Fruit fly (Drosophila melanogaster) whole organism, embryonic: ENCODE data around the gene uncNacbeta.

Source experiments
- CG10147 ChIP-seq: fragments of 200-800 bp; sonication (Bioruptor generic); optimal IDR thresholded peaks from 2 replicates; lab custom pipeline; 2019; ENCODE audit warnings: missing biosample characterization, mild to moderate bottlenecking, missing genetic modification characterization, moderate library complexity
- CG1233 ChIP-seq: fragments of 200-800 bp; sonication (Bioruptor generic); optimal IDR thresholded peaks from 4 replicates; lab custom pipeline; 2018; ENCODE audit warnings: missing biosample characterization, mild to moderate bottlenecking, missing genetic modification characterization
- CG12769 ChIP-seq: fragments of 200-800 bp; sonication (Bioruptor generic); optimal IDR thresholded peaks from 2 replicates; lab custom pipeline; 2019; ENCODE audit warnings: missing biosample characterization, mild to moderate bottlenecking, missing genetic modification characterization, moderate library complexity
- CG13123 ChIP-seq: fragments of 200-800 bp; sonication (Bioruptor generic); optimal IDR thresholded peaks from 2 replicates; lab custom pipeline; 2016; ENCODE audit warnings: missing biosample characterization, missing genetic modification characterization
- CG13287 ChIP-seq: fragments of 200-800 bp; sonication (Bioruptor generic); IDR thresholded peaks from 2 replicates; pipeline ENCODE4 v1.3.6; 2022; ENCODE audit warnings: missing biosample characterization, missing genetic modification characterization; ENCODE audit not compliant: partially characterized antibody
- CG15269 ChIP-seq: fragments of 200-800 bp; sonication (Bioruptor generic); optimal IDR thresholded peaks from 2 replicates; lab custom pipeline; 2018; ENCODE audit warnings: missing biosample characterization, mild to moderate bottlenecking, missing genetic modification characterization, moderate library complexity
- CG16779 ChIP-seq: fragments of 200-800 bp; sonication (Bioruptor generic); IDR thresholded peaks from 2 replicates; pipeline ENCODE4 v1.3.6; 2022; ENCODE audit warnings: missing biosample characterization, missing genetic modification characterization
- CG17328 ChIP-seq: fragments of 200-800 bp; sonication (Bioruptor generic); IDR thresholded peaks from 2 replicates; pipeline ENCODE4 v1.3.6; 2022; ENCODE audit warnings: missing biosample characterization, missing genetic modification characterization
- CG2889 ChIP-seq: fragments of 200-800 bp; sonication (Bioruptor generic); IDR thresholded peaks from 3 replicates; pipeline ENCODE4 v1.3.6; 2022; ENCODE audit warnings: missing biosample characterization, missing genetic modification characterization
- CG30431 ChIP-seq: fragments of 200-800 bp; sonication (Bioruptor generic); optimal IDR thresholded peaks from 2 replicates; lab custom pipeline; 2017; ENCODE audit warnings: missing biosample characterization, missing genetic modification characterization
- CG31224 ChIP-seq: fragments of 200-800 bp; sonication (Bioruptor generic); IDR thresholded peaks from 2 replicates; pipeline ENCODE4 v1.3.6; 2022; ENCODE audit warnings: missing biosample characterization, missing genetic modification characterization
- CG3163 ChIP-seq: fragments of 200-800 bp; sonication (Bioruptor generic); optimal IDR thresholded peaks from 3 replicates; lab custom pipeline; 2016; ENCODE audit warnings: missing biosample characterization, missing genetic modification characterization
- CG32767 ChIP-seq: fragments of 200-800 bp; sonication (Bioruptor generic); IDR thresholded peaks from 2 replicates; pipeline ENCODE4 v1.3.6; 2022; ENCODE audit warnings: missing biosample characterization, missing genetic modification characterization
- CG4360 ChIP-seq: fragments of 200-800 bp; sonication (Bioruptor generic); IDR thresholded peaks from 2 replicates; pipeline ENCODE4 v1.3.6; 2022; ENCODE audit warnings: missing biosample characterization, missing genetic modification characterization
- CG5180 ChIP-seq: fragments of 200-800 bp; sonication (Bioruptor generic); optimal IDR thresholded peaks from 3 replicates; lab custom pipeline; 2017; ENCODE audit warnings: missing biosample characterization, missing genetic modification characterization, mild to moderate bottlenecking, moderate library complexity, missing genetic modification reagents
- CG6765 ChIP-seq: fragments of 200-800 bp; sonication (Bioruptor generic); optimal IDR thresholded peaks from 3 replicates; lab custom pipeline; 2017; ENCODE audit warnings: missing biosample characterization, mild to moderate bottlenecking, missing genetic modification characterization
- CG7271 ChIP-seq: fragments of 200-800 bp; sonication (Bioruptor generic); optimal IDR thresholded peaks from 2 replicates; lab custom pipeline; 2018; ENCODE audit warnings: missing biosample characterization, mild to moderate bottlenecking, missing genetic modification characterization, moderate library complexity
- CHES-1-like ChIP-seq: fragments of 200-800 bp; sonication (Bioruptor generic); optimal IDR thresholded peaks from 2 replicates; lab custom pipeline; 2016; ENCODE audit warnings: missing biosample characterization, missing genetic modification characterization
- D19B ChIP-seq: fragments of 200-800 bp; sonication (Bioruptor generic); optimal IDR thresholded peaks from 2 replicates; lab custom pipeline; 2017; ENCODE audit warnings: missing biosample characterization, mild to moderate bottlenecking, missing genetic modification characterization
- Dad ChIP-seq: fragments of 200-800 bp; sonication (Bioruptor generic); optimal IDR thresholded peaks from 3 replicates; lab custom pipeline; 2016; ENCODE audit warnings: missing biosample characterization, missing genetic modification characterization
- Elba2 ChIP-seq: fragments of 200-800 bp; sonication (Bioruptor generic); optimal IDR thresholded peaks from 3 replicates; lab custom pipeline; 2016; ENCODE audit warnings: missing biosample characterization, missing genetic modification characterization
- Gug ChIP-seq: fragments of 200-800 bp; sonication (Bioruptor generic); IDR thresholded peaks from 4 replicates; pipeline ENCODE4 v1.3.6; 2022; ENCODE audit warnings: missing biosample characterization, missing genetic modification characterization
- HLH54F ChIP-seq: fragments of 200-800 bp; sonication (Bioruptor generic); optimal IDR thresholded peaks from 3 replicates; lab custom pipeline; 2016; ENCODE audit warnings: missing biosample characterization, missing genetic modification characterization
- Hmx ChIP-seq: fragments of 200-800 bp; sonication (Bioruptor generic); optimal IDR thresholded peaks from 2 replicates; lab custom pipeline; 2016; ENCODE audit warnings: missing biosample characterization, missing genetic modification characterization
- MESR4 ChIP-seq: fragments of 200-800 bp; sonication (Bioruptor generic); optimal IDR thresholded peaks from 2 replicates; lab custom pipeline; 2018; ENCODE audit warnings: missing biosample characterization, mild to moderate bottlenecking, missing genetic modification characterization, moderate library complexity
- Nf-YA ChIP-seq: fragments of 200-800 bp; sonication (Bioruptor generic); IDR thresholded peaks from 2 replicates; pipeline ENCODE4 v1.3.6; 2022; ENCODE audit warnings: missing biosample characterization, missing genetic modification characterization
- NfI ChIP-seq: fragments of 200-800 bp; sonication (Bioruptor generic); optimal IDR thresholded peaks from 3 replicates; lab custom pipeline; 2018; ENCODE audit warnings: missing biosample characterization, mild to moderate bottlenecking, missing genetic modification characterization, moderate library complexity
- Sin3A ChIP-seq: fragments of >200 bp; optimal IDR thresholded peaks from 2 replicates; lab custom pipeline; 2018
- Stat92E ChIP-seq, 3 experiments: fragments of >200 bp in 2 of 3; fragments of 200-800 bp in 1 of 3; sonication (Bioruptor generic) in 1 of 3; optimal IDR thresholded peaks; 2 replicates each; lab custom pipeline; 2017 to 2019; ENCODE audit warnings: missing biosample characterization in 3 of 3, missing genetic modification characterization in 3 of 3, mild to moderate bottlenecking in 1 of 3, moderate library complexity in 1 of 3
- TFAM ChIP-seq: fragments of 200-800 bp; sonication (Bioruptor generic); optimal IDR thresholded peaks from 2 replicates; lab custom pipeline; 2017; ENCODE audit warnings: missing biosample characterization, missing genetic modification characterization, inconsistent platforms
- amos ChIP-seq: fragments of 200-800 bp; sonication (Bioruptor generic); IDR thresholded peaks from 2 replicates; pipeline ENCODE4 v1.3.6; 2022; ENCODE audit warnings: missing biosample characterization, missing genetic modification characterization; ENCODE audit not compliant: partially characterized antibody
- btn ChIP-seq: fragments of 200-800 bp; sonication (Bioruptor generic); optimal IDR thresholded peaks from 2 replicates; lab custom pipeline; 2016; ENCODE audit warnings: missing biosample characterization, missing genetic modification characterization
- dmrt11E ChIP-seq: fragments of 200-800 bp; sonication (Bioruptor generic); optimal IDR thresholded peaks from 3 replicates; lab custom pipeline; 2018; ENCODE audit warnings: missing biosample characterization, mild to moderate bottlenecking, missing genetic modification characterization, moderate library complexity
- ewg ChIP-seq: fragments of 200-800 bp; sonication (Bioruptor generic); optimal IDR thresholded peaks from 3 replicates; lab custom pipeline; 2017; ENCODE audit warnings: mild to moderate bottlenecking, missing biosample characterization, missing genetic modification reagents, missing genetic modification characterization
- ham ChIP-seq: fragments of 200-800 bp; sonication (Bioruptor generic); IDR thresholded peaks from 2 replicates; pipeline ENCODE4 v1.3.6; 2022; ENCODE audit warnings: missing biosample characterization, missing genetic modification characterization
- ind ChIP-seq: fragments of 200-800 bp; sonication (Bioruptor generic); optimal IDR thresholded peaks from 3 replicates; lab custom pipeline; 2016; ENCODE audit warnings: missing biosample characterization, missing genetic modification characterization
- jumu ChIP-seq: fragments of 200-800 bp; sonication (Bioruptor generic); optimal IDR thresholded peaks from 3 replicates; lab custom pipeline; 2016; ENCODE audit warnings: missing biosample characterization, missing genetic modification characterization
- lilli ChIP-seq: fragments of 200-800 bp; sonication (Bioruptor generic); optimal IDR thresholded peaks from 3 replicates; lab custom pipeline; 2016; ENCODE audit warnings: missing biosample characterization, missing genetic modification characterization
- odd ChIP-seq: fragments of 200-800 bp; sonication (Bioruptor generic); optimal IDR thresholded peaks from 2 replicates; lab custom pipeline; 2017; ENCODE audit warnings: missing biosample characterization, mild to moderate bottlenecking, missing genetic modification characterization
- peb ChIP-seq: fragments of 200-800 bp; sonication (Bioruptor generic); IDR thresholded peaks from 2 replicates; pipeline ENCODE4 v1.3.6; 2022; ENCODE audit warnings: missing biosample characterization, missing genetic modification characterization
- pfk ChIP-seq: fragments of 200-800 bp; sonication (Bioruptor generic); optimal IDR thresholded peaks from 2 replicates; lab custom pipeline; 2018; ENCODE audit warnings: missing biosample characterization, mild to moderate bottlenecking, missing genetic modification characterization, moderate library complexity
- scrt ChIP-seq: fragments of 200-800 bp; sonication (Bioruptor generic); optimal IDR thresholded peaks from 2 replicates; lab custom pipeline; 2018; ENCODE audit warnings: missing biosample characterization, mild to moderate bottlenecking, missing genetic modification characterization, moderate library complexity
- sens ChIP-seq: fragments of 200-800 bp; sonication (Bioruptor generic); peaks from one replicate; lab custom pipeline; 2016; ENCODE audit warnings: missing biosample characterization, missing genetic modification characterization
- ssp ChIP-seq: fragments of 200-800 bp; sonication (Bioruptor generic); IDR thresholded peaks from 2 replicates; pipeline ENCODE4 v1.3.6; 2022; ENCODE audit warnings: missing biosample characterization, missing genetic modification characterization
- stc ChIP-seq: fragments of 200-800 bp; sonication (Bioruptor generic); IDR thresholded peaks from 2 replicates; pipeline ENCODE4 v1.3.6; 2022; ENCODE audit warnings: missing biosample characterization, missing genetic modification characterization
- tio ChIP-seq: fragments of 200-800 bp; sonication (Bioruptor generic); optimal IDR thresholded peaks from 2 replicates; lab custom pipeline; 2017; ENCODE audit warnings: missing biosample characterization, missing genetic modification characterization, inconsistent platforms
- toy ChIP-seq: fragments of 200-800 bp; sonication (Bioruptor generic); IDR thresholded peaks from 2 replicates; pipeline ENCODE4 v1.3.6; 2022; ENCODE audit warnings: missing biosample characterization, missing genetic modification characterization
- ttk ChIP-seq: fragments of 200-800 bp; sonication (Bioruptor generic); IDR thresholded peaks from 2 replicates; pipeline ENCODE4 v2.1.2; 2022; ENCODE audit warnings: missing biosample characterization, missing genetic modification characterization
- tup ChIP-seq: fragments of 200-800 bp; sonication (Bioruptor generic); optimal IDR thresholded peaks from 2 replicates; lab custom pipeline; 2016; ENCODE audit warnings: missing biosample characterization, mild to moderate bottlenecking, missing genetic modification characterization, moderate library complexity

The uncNacbeta gene

dm6 chr2L:523165-523835 lies 40.3 kb downstream of the uncNacbeta start:
- TF ChIP-seq Elba2 = no peak
- TF ChIP-seq sens (GFP tag; lab: Kevin White, UChicago) = peak; percentile 74
- TF ChIP-seq peb (GFP tag; lab: Robert Waterston, UW) = 0 out of 2 replicates have a peak, but pooled peaks have one; percentile 23
- TF ChIP-seq CG13287 (GFP tag; lab: Robert Waterston, UW) = peak; percentile 74
- TF ChIP-seq HLH54F (GFP tag; lab: Kevin White, UChicago) = no peak
- TF ChIP-seq D19B = peak; percentile 49
- TF ChIP-seq NfI (GFP tag; lab: Kevin White, UChicago) = peak; percentile 22
- peak; percentile 21 for TF ChIP-seq CG1233 (GFP tag; lab: Kevin White, UChicago)
- TF ChIP-seq btn (GFP tag; lab: Kevin White, UChicago) = peak; percentile 43
- TF ChIP-seq CG7271 (tag; lab: Kevin White, UChicago) = peak; percentile 21
- peak; percentile 59; the same call in 1 of the 2 replicates for TF ChIP-seq amos (GFP tag; lab: Robert Waterston, UW)
- TF ChIP-seq toy (GFP tag; lab: Robert Waterston, UW) = no peak
- TF ChIP-seq dmrt11E (tag; lab: Kevin White, UChicago) = no peak
- TF ChIP-seq CG10147 (GFP tag; lab: Kevin White, UChicago) = peak; percentile 36
- TF ChIP-seq odd (GFP tag; lab: Kevin White, UChicago) = peak; percentile 43
- no peak for TF ChIP-seq CG30431 (GFP tag; lab: Kevin White, UChicago)
- no peak for TF ChIP-seq ind (GFP tag; lab: Kevin White, UChicago)
- no peak; the same call in 3 of the 4 replicates for TF ChIP-seq Gug
- TF ChIP-seq CG4360 = peak; percentile 33
- TF ChIP-seq CG13123 (GFP tag; lab: Kevin White, UChicago) = no peak
- TF ChIP-seq CG17328 (GFP tag; lab: Robert Waterston, UW) = peak; percentile 41
- no peak for TF ChIP-seq ttk (GFP tag; lab: Robert Waterston, UW)
- TF ChIP-seq scrt = peak; percentile 30
- TF ChIP-seq lilli (GFP tag; lab: Kevin White, UChicago) = peak; percentile 24
- TF ChIP-seq CG32767 (GFP tag; lab: Robert Waterston, UW) = peak; percentile 61; the same call in 1 of the 2 replicates
- peak; percentile 60; the same call in 1 of the 2 replicates for TF ChIP-seq Nf-YA (GFP tag; lab: Robert Waterston, UW)
- peak; percentile 25 for TF ChIP-seq pfk
- peak; percentile 16 for TF ChIP-seq CG6765 (GFP tag; lab: Kevin White, UChicago)
- no peak for TF ChIP-seq CG2889 (GFP tag; lab: Robert Waterston, UW)
- TF ChIP-seq CG3163 = peak; percentile 22
- no peak for TF ChIP-seq Sin3A (lab: Kevin White, UChicago)
- peak; percentile 25; the same call in 1 of the 2 replicates for TF ChIP-seq stc (GFP tag; lab: Robert Waterston, UW)
- TF ChIP-seq CHES-1-like (GFP tag; lab: Kevin White, UChicago) = peak; percentile 71
- peak in 1 of 3 experiments; percentile 20 for TF ChIP-seq Stat92E (GFP tag; optimal IDR thresholded peaks at IDR 0.05; lab: Kevin White, UChicago)
- no peak for TF ChIP-seq tup (GFP tag; lab: Kevin White, UChicago)
- peak; percentile 91 for TF ChIP-seq CG5180 (GFP tag; lab: Kevin White, UChicago)
- peak; percentile 15 for TF ChIP-seq MESR4 (GFP tag; lab: Kevin White, UChicago)
- TF ChIP-seq CG15269 (tag; lab: Kevin White, UChicago) = peak; percentile 21
- peak; percentile 98 for TF ChIP-seq CG12769 (tag; lab: Kevin White, UChicago)
- 0 out of 2 replicates have a peak, but pooled peaks have one; percentile 19 for TF ChIP-seq CG16779
- TF ChIP-seq ham (GFP tag; lab: Robert Waterston, UW) = no peak
- no peak for TF ChIP-seq jumu (GFP tag; lab: Kevin White, UChicago)
- no peak for TF ChIP-seq ssp
- peak; percentile 53 for TF ChIP-seq ewg (GFP tag; lab: Kevin White, UChicago)
- no peak for TF ChIP-seq TFAM
- peak; percentile 25 for TF ChIP-seq Dad (GFP tag; lab: Kevin White, UChicago)
- no peak for TF ChIP-seq tio (GFP tag; lab: Kevin White, UChicago)
- no peak for TF ChIP-seq Hmx (GFP tag; lab: Kevin White, UChicago)
- TF ChIP-seq CG31224 (GFP tag; lab: Robert Waterston, UW) = 0 out of 2 replicates have a peak, but pooled peaks have one; percentile 8
